Fruit fly (Drosophila melanogaster): Measurements from ENCODE around the gene CG10208.

The CG10208 gene

dm6 chr3R:23727657-23728056 is 46.3 kb downstream of the CG10208 start:
- TF ChIP-seq CG6163 (GFP tag; IDR thresholded peaks at IDR 0.05) (no peak), pdm3 (GFP tag; optimal IDR thresholded peaks at IDR 0.05) (no peak), CG3032 (tag; optimal IDR thresholded peaks at IDR 0.05) (no peak), Eip75B (GFP tag; optimal IDR thresholded peaks at IDR 0.05) (no peak), Ets21C (GFP tag; optimal IDR thresholded peaks at IDR 0.05) (no peak), Gug (GFP tag; IDR thresholded peaks at IDR 0.05) (no peak), CG9139 (GFP tag; optimal IDR thresholded peaks at IDR 0.05) (no peak), Hr4 (GFP tag; optimal IDR thresholded peaks at IDR 0.05) (no peak), CG11294 (GFP tag; IDR thresholded peaks at IDR 0.05) (no peak), CG15336 (GFP tag; IDR thresholded peaks at IDR 0.05) (no peak), lz (GFP tag; optimal IDR thresholded peaks at IDR 0.05) (no peak), CG11902 (GFP tag; optimal IDR thresholded peaks at IDR 0.05) (no peak), fd59A (GFP tag; optimal IDR thresholded peaks at IDR 0.05) (no peak), CG31627 (GFP tag; optimal IDR thresholded peaks at IDR 0.05) (no peak), ss (GFP tag; optimal IDR thresholded peaks at IDR 0.05) (no peak), esn (GFP tag; optimal IDR thresholded peaks at IDR 0.05) (no peak), Met (GFP tag; optimal IDR thresholded peaks at IDR 0.05) (no peak)

- TF ChIP-seq acj6 (GFP tag; optimal IDR thresholded peaks at IDR 0.05) (peak; percentile 63), Eip78C (GFP tag) (peak; percentile 93), dsx (GFP tag; optimal IDR thresholded peaks at IDR 0.05; ENCODE audit: poor library complexity, severe bottlenecking) (peak; percentile 47), CG1621 (tag; optimal IDR thresholded peaks at IDR 0.05) (peak; percentile 16), CG8119 (GFP tag; IDR thresholded peaks at IDR 0.05) (peak; percentile 82), CG9139 (GFP tag; optimal IDR thresholded peaks at IDR 0.05) (no peak), Sox102F (GFP tag; optimal IDR thresholded peaks at IDR 0.05) (peak; percentile 69), eg (GFP tag; IDR thresholded peaks at IDR 0.05) (peak; percentile 86), CG6854 (GFP tag; optimal IDR thresholded peaks at IDR 0.05) (no peak), Blimp-1 (GFP tag; optimal IDR thresholded peaks at IDR 0.05) (no peak), CG32006 (GFP tag; optimal IDR thresholded peaks at IDR 0.05) (peak; percentile 84), fd59A (GFP tag; optimal IDR thresholded peaks at IDR 0.05) (peak; percentile 20), CG3032 (tag; optimal IDR thresholded peaks at IDR 0.05) (peak; percentile 54), Met (GFP tag; optimal IDR thresholded peaks at IDR 0.05) (peak; percentile 68), salr (GFP tag; optimal IDR thresholded peaks at IDR 0.05) (peak in 1 of 2 experiments; percentile 70), CG34406 (GFP tag; optimal IDR thresholded peaks at IDR 0.05) (peak; percentile 61), esn (GFP tag; optimal IDR thresholded peaks at IDR 0.05) (peak; percentile 78), vri (GFP tag; optimal IDR thresholded peaks at IDR 0.05) (peak; percentile 50), CG6808 (GFP tag; optimal IDR thresholded peaks at IDR 0.05) (peak; percentile 61), CG8632 (GFP tag; optimal IDR thresholded peaks at IDR 0.05) (peak; percentile 53), Hr38 (GFP tag; optimal IDR thresholded peaks at IDR 0.05) (no peak), Eip93F (GFP tag; optimal IDR thresholded peaks at IDR 0.05) (no peak), CG6792 (GFP tag; optimal IDR thresholded peaks at IDR 0.05) (peak; percentile 61), Smox (GFP tag; optimal IDR thresholded peaks at IDR 0.05) (peak; percentile 65), CG6163 (GFP tag; IDR thresholded peaks at IDR 0.05) (peak; percentile 78), ss (GFP tag; optimal IDR thresholded peaks at IDR 0.05) (peak in 1 of 2 experiments; percentile 49), lz (GFP tag; optimal IDR thresholded peaks at IDR 0.05) (peak; percentile 59), CG16779 (tag; optimal IDR thresholded peaks at IDR 0.05) (peak; percentile 4), Hr4 (GFP tag; optimal IDR thresholded peaks at IDR 0.05) (peak; percentile 80), OdsH (GFP tag; optimal IDR thresholded peaks at IDR 0.05) (peak; percentile 76), CG15336 (GFP tag; IDR thresholded peaks at IDR 0.05) (peak; percentile 85), CG3919 (GFP tag; optimal IDR thresholded peaks at IDR 0.05) (peak; percentile 65), CG11902 (GFP tag; optimal IDR thresholded peaks at IDR 0.05) (peak; percentile 33), CG8319 (GFP tag; optimal IDR thresholded peaks at IDR 0.05) (peak; percentile 43), achi (GFP tag; optimal IDR thresholded peaks at IDR 0.05) (peak; percentile 69), CG11294 (GFP tag; IDR thresholded peaks at IDR 0.05) (peak; percentile 70), fd85E (GFP tag; optimal IDR thresholded peaks at IDR 0.05) (peak; percentile 20), Eip75B (GFP tag; optimal IDR thresholded peaks at IDR 0.05) (peak; percentile 67), CG6276 (GFP tag; optimal IDR thresholded peaks at IDR 0.05) (peak; percentile 75), CG11762 (GFP tag; optimal IDR thresholded peaks at IDR 0.05; ENCODE audit: insufficient read depth) (peak; percentile 5), CG10669 (GFP tag; optimal IDR thresholded peaks at IDR 0.05) (peak; percentile 55), Hr39 (GFP tag; optimal IDR thresholded peaks at IDR 0.05) (peak; percentile 65), CG31627 (GFP tag; optimal IDR thresholded peaks at IDR 0.05) (peak; percentile 58), Sox14 (GFP tag; optimal IDR thresholded peaks at IDR 0.05) (peak; percentile 66), pdm3 (GFP tag; optimal IDR thresholded peaks at IDR 0.05) (peak; percentile 74)
These were observed 47.2 kb downstream of the CG10208 start for dm6 chr3R:23726740-23727139.

Data from whole organism, prepupa.